Fruit fly (Drosophila melanogaster) whole organism, embryonic: Measurements from ENCODE around the gene LManV.

Source experiments
- CG10274 ChIP-seq: fragments of 200-800 bp; sonication (Bioruptor generic); optimal IDR thresholded peaks from 3 replicates; lab custom pipeline; 2017; ENCODE audit warnings: missing biosample characterization, mild to moderate bottlenecking, missing genetic modification characterization
- gce ChIP-seq: fragments of 200-800 bp; sonication (Bioruptor generic); IDR thresholded peaks from 3 replicates; pipeline ENCODE4 v1.3.6; 2022; ENCODE audit warnings: missing biosample characterization, missing genetic modification characterization

- no peak for TF ChIP-seq CG10274
- no peak for TF ChIP-seq gce
Observed at dm6 chr2L:8732702-8733101, 43.4 kb downstream of the LManV start.
